Worm (Caenorhabditis elegans) whole organism, L1 larva: ENCODE measurements around the gene tsen-54.

ENCODE experiments used
- aly-2 ChIP-seq: fragments of 150-350 bp; optimal IDR thresholded peaks from 2 replicates; lab custom pipeline; 2014; ENCODE audit warnings: missing biosample characterization, missing genetic modification characterization
- egl-13 ChIP-seq: sonication (generic microtip); optimal IDR thresholded peaks from 2 replicates; lab custom pipeline; 2016; ENCODE audit warnings: missing genotype, missing genetic modification reagents, missing genetic modification characterization, missing compliant biosample characterization
- elt-2 ChIP-seq: sonication (generic microtip); optimal IDR thresholded peaks from 2 replicates; lab custom pipeline; 2016; ENCODE audit warnings: missing genetic modification characterization, mild to moderate bottlenecking, inconsistent platforms, missing compliant biosample characterization, missing genetic modification reagents
- mep-1 ChIP-seq: fragments of 150-350 bp; optimal IDR thresholded peaks from 2 replicates; lab custom pipeline; 2014; ENCODE audit warnings: missing biosample characterization, missing genetic modification characterization
- nhr-28 ChIP-seq: fragments of 150-350 bp; optimal IDR thresholded peaks from 2 replicates; lab custom pipeline; 2014; ENCODE audit warnings: missing biosample characterization, missing genetic modification characterization
- ztf-11 ChIP-seq, 2 experiments: sonication (generic microtip); optimal IDR thresholded peaks; 2 replicates each; lab custom pipeline; 2016 to 2017; ENCODE audit warnings: missing genetic modification characterization in 2 of 2, missing biosample characterization in 1 of 2, missing compliant biosample characterization in 1 of 2

DNA sequence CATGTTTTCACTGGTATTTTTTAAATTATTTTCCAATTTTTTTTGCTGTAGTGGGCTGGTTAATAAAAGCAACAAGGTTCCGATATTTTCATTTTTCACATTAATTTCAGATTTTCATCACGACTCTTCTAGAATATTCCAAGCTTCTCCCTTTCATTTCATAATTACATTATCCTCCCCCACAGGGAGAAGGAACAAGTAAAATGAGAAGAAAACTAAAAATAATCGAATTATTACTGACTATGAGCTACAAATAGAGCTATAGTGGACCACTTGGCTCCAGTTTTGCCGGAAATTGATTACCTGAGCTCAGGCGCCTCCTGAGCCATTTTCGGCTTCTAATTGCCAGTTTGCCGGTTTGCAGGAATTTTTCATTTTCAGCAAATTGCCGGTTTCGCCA lies 27.6 kb downstream of the tsen-54 start:
- TF ChIP-seq aly-2, result no peak
- TF ChIP-seq nhr-28 (tag; lab: Kevin White, UChicago), result no peak
- TF ChIP-seq mep-1 (tag; lab: Kevin White, UChicago), result no peak
- TF ChIP-seq egl-13, result no peak
- TF ChIP-seq ztf-11 (tag; optimal IDR thresholded peaks at IDR 0.05; lab: Kevin White, UChicago), result no peak
- TF ChIP-seq elt-2 (tag; lab: Kevin White, UChicago), result no peak
